Worm (Caenorhabditis elegans) whole organism, young adult: Measurements from ENCODE around the gene egl-15.

Experiments
- B0019.2 ChIP-seq: fragments of 200-800 bp; sonication (Bioruptor generic); conservative IDR thresholded peaks from 2 replicates; pipeline ENCODE4 v1.3.6; 2022; ENCODE audit warnings: missing genetic modification reagents, missing genetic modification characterization, missing compliant biosample characterization
- C06A6.2 ChIP-seq: fragments of 200-800 bp; sonication (Bioruptor generic); conservative IDR thresholded peaks from 2 replicates; pipeline ENCODE4 v1.3.6; 2022; ENCODE audit warnings: missing genetic modification characterization, missing compliant biosample characterization
- D2030.7 ChIP-seq: fragments of 200-800 bp; sonication (Bioruptor generic); IDR thresholded peaks from 2 replicates; pipeline ENCODE4 v1.3.6; 2022; ENCODE audit warnings: missing genetic modification reagents, missing genetic modification characterization, missing compliant biosample characterization
- F10E7.11 ChIP-seq: sonication (generic microtip); optimal IDR thresholded peaks from 2 replicates; lab custom pipeline; 2017; ENCODE audit warnings: mild to moderate bottlenecking, missing genetic modification characterization, moderate library complexity, missing compliant biosample characterization
- F37B4.10 ChIP-seq: fragments of 200-800 bp; sonication (Bioruptor generic); IDR thresholded peaks from 2 replicates; pipeline ENCODE4 v1.3.6; 2022; ENCODE audit warnings: missing genetic modification characterization, missing compliant biosample characterization
- F57C9.4 ChIP-seq: sonication (generic microtip); optimal IDR thresholded peaks from 2 replicates; lab custom pipeline; 2017; ENCODE audit warnings: mild to moderate bottlenecking, missing genetic modification characterization, missing compliant biosample characterization
- T07F8.4 ChIP-seq: sonication (generic microtip); optimal IDR thresholded peaks from 2 replicates; lab custom pipeline; 2016; ENCODE audit warnings: mild to moderate bottlenecking, missing genetic modification characterization, moderate library complexity, missing compliant biosample characterization
- ZK185.1 ChIP-seq: sonication (generic microtip); optimal IDR thresholded peaks from 2 replicates; lab custom pipeline; 2016; ENCODE audit warnings: mild to moderate bottlenecking, missing genetic modification characterization, missing compliant biosample characterization; ENCODE audit not compliant: poor library complexity, severe bottlenecking
- aptf-3 ChIP-seq: fragments of 200-800 bp; sonication (Bioruptor generic); IDR thresholded peaks from 2 replicates; pipeline ENCODE4 v1.3.6; 2022; ENCODE audit warnings: missing genetic modification characterization, missing compliant biosample characterization
- atf-7 ChIP-seq: sonication (generic microtip); optimal IDR thresholded peaks from 2 replicates; lab custom pipeline; 2017; ENCODE audit warnings: mild to moderate bottlenecking, missing genetic modification characterization, missing compliant biosample characterization
- athp-1 ChIP-seq: sonication (generic microtip); optimal IDR thresholded peaks from 2 replicates; lab custom pipeline; 2017; ENCODE audit warnings: mild to moderate bottlenecking, missing genetic modification characterization, missing compliant biosample characterization
- cebp-1 ChIP-seq, 2 experiments: fragments of 200-800 bp in 1 of 2; sonication (Bioruptor generic) in 1 of 2; sonication (generic microtip) in 1 of 2; IDR thresholded peaks in 1 of 2; optimal IDR thresholded peaks in 1 of 2; 2 replicates each; pipeline versions ENCODE4 v1.3.6 to Lab custom; 2017 to 2022; ENCODE audit warnings: missing compliant biosample characterization in 2 of 2, missing genetic modification characterization in 2 of 2, mild to moderate bottlenecking in 1 of 2, missing genetic modification reagents in 1 of 2, moderate library complexity in 1 of 2
- ceh-27 ChIP-seq: fragments of 200-800 bp; sonication (Bioruptor generic); optimal IDR thresholded peaks from 2 replicates; lab custom pipeline; 2018; ENCODE audit warnings: mild to moderate bottlenecking, missing genetic modification characterization, moderate library complexity, missing compliant biosample characterization
- ceh-40 ChIP-seq: fragments of 200-800 bp; sonication (Bioruptor generic); IDR thresholded peaks from 2 replicates; pipeline ENCODE4 v1.3.6; 2022; ENCODE audit warnings: missing genetic modification characterization, missing compliant biosample characterization
- dox-1 ChIP-seq: fragments of 200-800 bp; sonication (Bioruptor generic); IDR thresholded peaks from 2 replicates; pipeline ENCODE4 v1.3.6; 2022; ENCODE audit warnings: missing genetic modification reagents, missing genetic modification characterization, missing compliant biosample characterization
- dpff-1 ChIP-seq: sonication (generic microtip); optimal IDR thresholded peaks from 2 replicates; lab custom pipeline; 2017; ENCODE audit warnings: mild to moderate bottlenecking, missing genetic modification characterization, missing compliant biosample characterization
- egrh-3 ChIP-seq: fragments of 200-800 bp; sonication (Bioruptor generic); IDR thresholded peaks from 2 replicates; pipeline ENCODE4 v1.3.6; 2022; ENCODE audit warnings: missing genetic modification reagents, missing genetic modification characterization, missing compliant biosample characterization
- ets-4 ChIP-seq: fragments of 200-800 bp; sonication (Bioruptor generic); optimal IDR thresholded peaks from 2 replicates; lab custom pipeline; 2018; ENCODE audit warnings: mild to moderate bottlenecking, missing genetic modification characterization, missing compliant biosample characterization
- let-526 ChIP-seq: fragments of 200-800 bp; sonication (Bioruptor generic); IDR thresholded peaks from 2 replicates; pipeline ENCODE4 v1.3.6; 2022; ENCODE audit warnings: missing genetic modification reagents, missing genetic modification characterization, missing compliant biosample characterization
- lin-40 ChIP-seq: sonication (generic microtip); optimal IDR thresholded peaks from 2 replicates; lab custom pipeline; 2016; ENCODE audit warnings: missing genetic modification characterization, mild to moderate bottlenecking, missing compliant biosample characterization, missing genotype, missing genetic modification reagents
- lin-54 ChIP-seq: fragments of 200-800 bp; sonication (Bioruptor generic); optimal IDR thresholded peaks from 2 replicates; lab custom pipeline; 2018; ENCODE audit warnings: mild to moderate bottlenecking, missing genetic modification characterization, missing compliant biosample characterization
- lir-1 ChIP-seq: fragments of 200-800 bp; sonication (Bioruptor generic); conservative IDR thresholded peaks from 2 replicates; pipeline ENCODE4 v1.3.6; 2022; ENCODE audit warnings: missing genetic modification reagents, missing genetic modification characterization, missing compliant biosample characterization
- madf-6 ChIP-seq: fragments of 200-800 bp; sonication (Bioruptor generic); IDR thresholded peaks from 2 replicates; pipeline ENCODE4 v1.3.6; 2022; ENCODE audit warnings: missing genetic modification reagents, missing genetic modification characterization, missing compliant biosample characterization
- nfyb-1 ChIP-seq: fragments of 200-800 bp; sonication (Bioruptor generic); IDR thresholded peaks from 2 replicates; pipeline ENCODE4 v1.3.6; 2022; ENCODE audit warnings: missing genetic modification reagents, missing genetic modification characterization, missing compliant biosample characterization
- nhr-27 ChIP-seq: fragments of 200-800 bp; sonication (Bioruptor generic); optimal IDR thresholded peaks from 2 replicates; lab custom pipeline; 2018; ENCODE audit warnings: mild to moderate bottlenecking, missing genetic modification characterization, moderate library complexity, missing compliant biosample characterization
- pbrm-1 ChIP-seq: fragments of 200-800 bp; sonication (Bioruptor generic); IDR thresholded peaks from 2 replicates; pipeline ENCODE4 v1.3.6; 2022; ENCODE audit warnings: missing genetic modification reagents, missing genetic modification characterization, missing compliant biosample characterization
- pha-4 ChIP-seq: fragments of 150-350 bp; sonication (generic microtip); optimal IDR thresholded peaks from 2 replicates; lab custom pipeline; 2014; ENCODE audit warnings: missing biosample characterization, missing genetic modification reagents, missing genetic modification characterization
- rcor-1 ChIP-seq: fragments of 200-800 bp; sonication (Bioruptor generic); IDR thresholded peaks from 2 replicates; pipeline ENCODE4 v1.3.6; 2022; ENCODE audit warnings: missing genetic modification reagents, missing genetic modification characterization, missing compliant biosample characterization
- rpc-1 ChIP-seq, 2 experiments: fragments of 150-350 bp in 1 of 2; sonication (generic microtip) in 1 of 2; optimal IDR thresholded peaks; 2 replicates each; lab custom pipeline; 2014 to 2018; ENCODE audit warnings: missing biosample characterization in 1 of 2, missing genetic modification characterization in 1 of 2, missing genetic modification reagents in 1 of 2, missing genotype in 1 of 2
- sea-2 ChIP-seq: fragments of 200-800 bp; sonication (Bioruptor generic); IDR thresholded peaks from 2 replicates; pipeline ENCODE4 v1.3.6; 2022; ENCODE audit warnings: missing genetic modification characterization, missing compliant biosample characterization
- snpc-3.4 ChIP-seq: sonication (generic microtip); optimal IDR thresholded peaks from 2 replicates; lab custom pipeline; 2017; ENCODE audit warnings: missing genetic modification characterization, mild to moderate bottlenecking, missing compliant biosample characterization, antibody characterized with exemption, moderate library complexity, missing genotype, missing genetic modification reagents
- snpc-4 ChIP-seq, 5 experiments: fragments of 150-350 bp in 1 of 5; sonication (generic microtip) in 4 of 5; optimal IDR thresholded peaks; 2 replicates each; lab custom pipeline; 2014 to 2018; ENCODE audit warnings: missing genetic modification characterization in 5 of 5, missing biosample characterization in 3 of 5, antibody characterized with exemption in 2 of 5, mild to moderate bottlenecking in 2 of 5, missing compliant biosample characterization in 2 of 5, missing genotype in 2 of 5, moderate library complexity in 2 of 5, missing genetic modification reagents in 1 of 5
- somi-1 ChIP-seq: fragments of 200-800 bp; sonication (Bioruptor generic); optimal IDR thresholded peaks from 2 replicates; lab custom pipeline; 2018; ENCODE audit warnings: mild to moderate bottlenecking, missing genetic modification characterization, missing compliant biosample characterization
- sptf-2 ChIP-seq: fragments of 200-800 bp; sonication (Bioruptor generic); optimal IDR thresholded peaks from 2 replicates; lab custom pipeline; 2018; ENCODE audit warnings: mild to moderate bottlenecking, missing genetic modification characterization, missing compliant biosample characterization
- tbx-9 ChIP-seq: sonication (generic microtip); optimal IDR thresholded peaks from 2 replicates; lab custom pipeline; 2016; ENCODE audit warnings: borderline replicate concordance, missing genetic modification characterization, inconsistent platforms, missing compliant biosample characterization
- zfh-2 ChIP-seq: fragments of 200-800 bp; sonication (Bioruptor generic); conservative IDR thresholded peaks from 2 replicates; pipeline ENCODE4 v1.3.6; 2022; ENCODE audit warnings: missing genetic modification reagents, missing genetic modification characterization, missing compliant biosample characterization
- ztf-28 ChIP-seq: fragments of 200-800 bp; sonication (Bioruptor generic); IDR thresholded peaks from 2 replicates; pipeline ENCODE4 v1.3.6; 2022; ENCODE audit warnings: missing genetic modification reagents, missing genetic modification characterization, missing compliant biosample characterization
- ztf-6 ChIP-seq: fragments of 200-800 bp; sonication (Bioruptor generic); IDR thresholded peaks from 2 replicates; pipeline ENCODE4 v1.3.6; 2022; ENCODE audit warnings: missing genetic modification reagents, missing genetic modification characterization, missing compliant biosample characterization

egl-15 gene

DNA sequence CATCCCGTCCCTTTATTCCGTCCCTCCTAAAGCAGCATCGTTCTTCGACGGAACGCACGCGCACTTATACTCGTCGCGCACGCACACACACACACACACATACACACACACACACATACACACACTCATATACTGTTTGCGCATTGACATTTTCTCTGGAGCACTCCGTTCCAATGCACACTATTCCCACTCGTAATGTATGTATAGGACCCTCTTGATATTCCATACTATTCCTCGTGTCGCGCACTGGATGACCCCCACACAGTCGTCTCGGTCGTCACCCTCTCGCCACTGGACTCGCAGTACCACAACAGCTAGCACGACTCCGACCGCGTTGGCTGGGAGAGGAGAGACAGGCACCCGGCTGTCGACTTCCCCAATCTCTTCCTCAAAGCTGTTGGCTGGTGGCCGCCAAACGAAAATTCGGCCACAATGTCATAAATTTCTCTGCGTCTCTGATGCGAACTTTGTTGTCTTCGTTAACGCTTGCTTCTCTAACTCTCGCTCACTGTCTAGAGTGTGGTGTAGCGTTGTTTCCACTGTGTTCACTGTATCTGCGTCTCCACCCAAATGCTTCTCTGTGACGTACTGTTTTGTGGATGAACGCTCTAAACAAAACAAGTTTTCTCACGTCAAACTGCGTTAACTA, 15.0 kb downstream of the egl-15 start (continued):
- peak; percentile 86 for TF ChIP-seq egrh-3
- TF ChIP-seq ZK185.1 (tag; lab: Kevin White, UChicago) = peak; percentile 72
- TF ChIP-seq lin-54 (GFP tag; lab: Kevin White, UChicago) = peak; percentile 2
- TF ChIP-seq lir-1 (GFP tag; lab: Robert Waterston, UW) = 0 out of 2 replicates have a peak, but pooled peaks have one; percentile 47
- TF ChIP-seq B0019.2 (GFP tag; lab: Robert Waterston, UW) = no peak
- TF ChIP-seq rcor-1 (GFP tag; lab: Robert Waterston, UW) = peak; percentile 14; the same call in 1 of the 2 replicates
- TF ChIP-seq D2030.7 (GFP tag; lab: Robert Waterston, UW) = peak; percentile 26; the same call in 1 of the 2 replicates
- peak; percentile 21 for TF ChIP-seq snpc-3.4 (tag; lab: Kevin White, UChicago)
- peak; percentile 22 for TF ChIP-seq nhr-27 (tag; lab: Kevin White, UChicago)
- TF ChIP-seq rpc-1 (optimal IDR thresholded peaks at IDR 0.05; lab: Kevin White, UChicago) = no peak
- no peak for TF ChIP-seq rpc-1 (tag; optimal IDR thresholded peaks at IDR 0.05; lab: Kevin White, UChicago)
- no peak for TF ChIP-seq pha-4
- TF ChIP-seq atf-7 = peak; percentile 73
- TF ChIP-seq C06A6.2 (GFP tag; lab: Robert Waterston, UW) = peak; percentile 51; the same call in 1 of the 2 replicates
- TF ChIP-seq ceh-27 (GFP tag; lab: Kevin White, UChicago) = peak; percentile 80
- no peak for TF ChIP-seq sptf-2 (GFP tag; lab: Kevin White, UChicago)
- TF ChIP-seq madf-6 (GFP tag; lab: Robert Waterston, UW) = no peak

DNA sequence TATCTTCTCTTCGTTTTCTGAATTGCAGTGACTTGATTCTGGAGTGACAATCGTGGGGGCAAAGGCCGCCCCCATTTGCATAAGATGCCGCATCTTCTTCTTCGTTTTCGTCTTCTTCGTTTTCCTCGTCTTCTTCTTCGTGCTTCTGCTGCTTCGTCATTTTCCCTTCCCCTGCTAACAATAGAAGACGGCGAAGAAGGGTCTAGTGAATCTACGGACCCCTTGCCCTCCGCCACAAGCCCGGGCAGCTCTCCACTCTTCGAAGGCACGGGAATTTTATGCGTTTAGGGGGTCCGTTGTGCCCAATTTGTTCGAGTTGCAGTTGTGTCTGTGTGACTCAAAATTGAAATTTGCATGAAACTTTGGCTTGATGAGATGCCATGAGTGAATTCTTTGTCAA, 15.7 kb downstream of the egl-15 start:
- TF ChIP-seq T07F8.4 (tag; lab: Kevin White, UChicago) (no peak), zfh-2 (GFP tag; lab: Robert Waterston, UW) (0 out of 2 replicates have a peak, but pooled peaks have one; percentile 9), pbrm-1 (GFP tag; lab: Robert Waterston, UW) (0 out of 2 replicates have a peak, but pooled peaks have one; percentile 11), aptf-3 (no peak), nfyb-1 (GFP tag; lab: Robert Waterston, UW) (0 out of 2 replicates have a peak, but pooled peaks have one; percentile 38), snpc-4 (GFP tag; optimal IDR thresholded peaks at IDR 0.05; lab: Kevin White, UChicago) (no peak), snpc-4 (tag; optimal IDR thresholded peaks at IDR 0.05; lab: Kevin White, UChicago) (no peak), sea-2 (no peak), tbx-9 (no peak), D2030.7 (GFP tag; lab: Robert Waterston, UW) (no peak), F10E7.11 (tag; lab: Kevin White, UChicago) (no peak), athp-1 (tag; lab: Kevin White, UChicago) (no peak), dox-1 (GFP tag; lab: Robert Waterston, UW) (no peak), ztf-28 (GFP tag; lab: Robert Waterston, UW) (0 out of 2 replicates have a peak, but pooled peaks have one; percentile 18)

DNA sequence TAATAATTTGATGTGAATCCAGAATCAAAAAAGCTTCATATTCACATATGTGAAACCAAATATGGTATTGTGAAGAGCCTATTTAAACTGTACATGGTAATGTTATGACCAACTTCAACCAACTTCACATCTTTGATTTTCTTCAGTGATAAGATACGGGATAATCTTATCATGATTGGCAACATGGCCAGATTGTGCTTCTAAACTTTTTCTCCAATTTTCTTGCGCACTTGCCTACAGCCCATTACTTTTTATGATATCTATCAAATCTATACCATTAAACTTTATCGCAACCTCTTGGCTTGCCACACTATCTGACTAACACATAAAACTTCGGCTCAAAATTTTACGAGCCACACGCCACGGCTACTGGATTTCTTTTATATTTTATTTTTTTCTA, 16.2 kb downstream of the egl-15 start:
- no peak for TF ChIP-seq dpff-1 (tag; lab: Kevin White, UChicago)

DNA sequence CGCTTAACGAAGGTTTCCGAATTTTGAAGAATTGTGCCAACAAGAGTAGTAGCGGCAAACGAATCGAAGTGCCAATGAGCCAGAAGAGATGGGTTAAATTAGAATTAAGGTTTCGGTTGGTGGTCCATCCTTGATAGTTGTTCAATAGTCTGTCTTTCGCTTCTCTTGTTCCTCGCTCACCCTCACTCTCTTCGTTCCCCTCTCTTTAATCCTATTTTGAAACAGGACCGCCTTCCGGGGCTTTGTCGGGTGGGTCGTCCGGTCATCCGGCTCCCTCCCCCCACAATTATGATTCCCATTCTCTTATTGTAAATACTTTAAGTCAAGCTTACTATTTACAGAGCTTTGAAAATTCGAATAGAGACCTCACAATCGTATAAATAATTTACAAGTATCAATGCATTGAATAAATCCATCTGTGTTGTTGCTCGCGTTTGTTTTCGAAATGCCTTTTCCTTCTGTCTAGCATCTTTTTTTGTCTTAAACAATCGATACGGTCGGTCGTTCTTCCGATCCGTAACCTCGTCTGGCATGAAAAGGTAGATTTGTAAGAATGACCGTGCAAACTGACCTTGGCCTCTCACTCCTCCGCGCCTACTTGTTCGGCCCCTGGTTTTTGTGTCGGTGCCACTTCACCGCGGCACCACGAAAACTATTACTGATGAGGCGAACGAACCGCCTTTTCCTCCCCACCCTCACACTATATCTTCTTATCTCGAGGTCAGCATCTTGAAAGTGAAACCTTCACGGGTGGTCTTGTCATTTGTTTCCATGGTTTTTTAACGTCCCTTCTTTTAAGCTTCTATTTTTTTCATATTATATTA, 17.1 kb downstream of the egl-15 start:
- TF ChIP-seq ztf-6 (GFP tag; lab: Robert Waterston, UW) (no peak), somi-1 (GFP tag; lab: Kevin White, UChicago) (no peak), ets-4 (no peak), rcor-1 (GFP tag; lab: Robert Waterston, UW) (no peak), F57C9.4 (tag; lab: Kevin White, UChicago) (no peak), F37B4.10 (GFP tag; lab: Robert Waterston, UW) (0 out of 2 replicates have a peak, but pooled peaks have one; percentile 47), cebp-1 (GFP tag; IDR thresholded peaks at IDR 0.05; lab: Robert Waterston, UW) (no peak), cebp-1 (tag; optimal IDR thresholded peaks at IDR 0.05; lab: Kevin White, UChicago) (no peak), zfh-2 (GFP tag; lab: Robert Waterston, UW) (0 out of 2 replicates have a peak, but pooled peaks have one; percentile 18), ceh-40 (GFP tag; lab: Robert Waterston, UW) (no peak), lin-40 (tag; lab: Kevin White, UChicago) (no peak), let-526 (no peak)
